Fruit fly (Drosophila melanogaster): Measurements from ENCODE around the gene CG12177.

The CG12177 gene

dm6 chrX:13632606-13633005 lies 47.7 kb downstream of the CG12177 start:
- TF ChIP-seq CG9705 (GFP tag; optimal IDR thresholded peaks at IDR 0.05) (no peak), Hnf4 (GFP tag; optimal IDR thresholded peaks at IDR 0.05) (peak; percentile 18), Hr78 (GFP tag; optimal IDR thresholded peaks at IDR 0.05) (no peak), HLH106 (tag; optimal IDR thresholded peaks at IDR 0.05) (no peak)

- TF ChIP-seq ey (GFP tag; optimal IDR thresholded peaks at IDR 0.05) = peak; percentile 25
- TF ChIP-seq pan (optimal IDR thresholded peaks at IDR 0.05) = no peak
- TF ChIP-seq rgr (GFP tag; optimal IDR thresholded peaks at IDR 0.05) = no peak
- no peak for TF ChIP-seq Hr83 (GFP tag; optimal IDR thresholded peaks at IDR 0.05; ENCODE audit: poor library complexity, severe bottlenecking)
- TF ChIP-seq CG9705 (GFP tag; optimal IDR thresholded peaks at IDR 0.05) = no peak
- peak in 1 of 2 experiments; percentile 50 for TF ChIP-seq foxo (GFP tag; optimal IDR thresholded peaks at IDR 0.05)
- no peak for TF ChIP-seq tai (GFP tag; optimal IDR thresholded peaks at IDR 0.05)
- peak; percentile 13 for TF ChIP-seq Hnf4 (GFP tag; optimal IDR thresholded peaks at IDR 0.05)
- no peak for TF ChIP-seq woc (GFP tag; optimal IDR thresholded peaks at IDR 0.05)
- TF ChIP-seq h (GFP tag; optimal IDR thresholded peaks at IDR 0.05) = peak; percentile 20
- TF ChIP-seq Rel (GFP tag; optimal IDR thresholded peaks at IDR 0.05) = no peak
- peak; percentile 95 for TF ChIP-seq Rel (tag; optimal IDR thresholded peaks at IDR 0.05)
- peak; percentile 21 for TF ChIP-seq fru (GFP tag; optimal IDR thresholded peaks at IDR 0.05)
- no peak for TF ChIP-seq Myc (optimal IDR thresholded peaks at IDR 0.05)
- TF ChIP-seq Jra (GFP tag; optimal IDR thresholded peaks at IDR 0.05) = no peak
Observed at dm6 chrX:13630290-13630900, 49.9 kb downstream of the CG12177 start.

- TF ChIP-seq Hnf4 (GFP tag; optimal IDR thresholded peaks at IDR 0.05) (no peak), Sp1 (GFP tag; optimal IDR thresholded peaks at IDR 0.05) (peak; percentile 14), rgr (GFP tag; optimal IDR thresholded peaks at IDR 0.05) (peak; percentile 14), Rel (GFP tag; optimal IDR thresholded peaks at IDR 0.05) (no peak), Rel (tag; optimal IDR thresholded peaks at IDR 0.05) (peak; percentile 76)
Observed at dm6 chrX:13629414-13629813, 50.9 kb downstream of the CG12177 start.

All from whole organism, wandering third instar larva.